Fruit fly (Drosophila melanogaster): Measurements from ENCODE around the gene Brr2.
A peak's percentile ranks its signal among the peaks of the same experiment; 100 is the strongest.

Brr2 gene

dm6 chr3L:15940823-15941222 is 26.8 kb downstream of the Brr2 start (continued):
- TF ChIP-seq CG3163 (GFP tag; optimal IDR thresholded peaks at IDR 0.05) (no peak), Fer2 (tag; optimal IDR thresholded peaks at IDR 0.05) (no peak), CG1832 (GFP tag; optimal IDR thresholded peaks at IDR 0.05) (no peak), CG7556 (GFP tag; optimal IDR thresholded peaks at IDR 0.05) (peak; percentile 16), bsh (GFP tag; optimal IDR thresholded peaks at IDR 0.05) (peak in 1 of 2 experiments; percentile 80), CG17361 (GFP tag; IDR thresholded peaks at IDR 0.05) (peak; percentile 74), CG9215 (GFP tag; IDR thresholded peaks at IDR 0.05) (no peak), pzg (GFP tag; optimal IDR thresholded peaks at IDR 0.05) (no peak), psq (GFP tag; optimal IDR thresholded peaks at IDR 0.05) (no peak), CG7786 (GFP tag; optimal IDR thresholded peaks at IDR 0.05) (no peak), Doc2 (GFP tag; IDR thresholded peaks at IDR 0.05) (no peak), B-H1 (GFP tag; IDR thresholded peaks at IDR 0.05) (peak; percentile 35; the same call in 2 of the 3 replicates)

dm6 chr3L:15924811-15925437 is 42.7 kb downstream of the Brr2 start, which contains the start of gene sff:
sff (minus strand) TSS chr3L:15924861.
- TF ChIP-seq Nf-YC (tag; optimal IDR thresholded peaks at IDR 0.05) (peak; percentile 80), lab (GFP tag; optimal IDR thresholded peaks at IDR 0.05) (peak; percentile 92), ci (GFP tag; IDR thresholded peaks at IDR 0.05) (peak; percentile 94), lbe (GFP tag; optimal IDR thresholded peaks at IDR 0.05) (no peak), dan (GFP tag; IDR thresholded peaks at IDR 0.05) (peak; percentile 62; the same call in 1 of the 2 replicates), ab (GFP tag; optimal IDR thresholded peaks at IDR 0.05) (peak; percentile 18), CG3838 (GFP tag; optimal IDR thresholded peaks at IDR 0.05) (peak; percentile 13), Elba2 (GFP tag; optimal IDR thresholded peaks at IDR 0.05) (peak; percentile 70), Hmr (GFP tag; optimal IDR thresholded peaks at IDR 0.05) (peak; percentile 85), CG10267 (tag; optimal IDR thresholded peaks at IDR 0.05) (peak; percentile 82), NfI (GFP tag; optimal IDR thresholded peaks at IDR 0.05) (peak; percentile 89), pho (GFP tag; optimal IDR thresholded peaks at IDR 0.05) (peak; percentile 77), ATbp (GFP tag; optimal IDR thresholded peaks at IDR 0.05) (peak; percentile 81), H15 (GFP tag; IDR thresholded peaks at IDR 0.05) (peak; percentile 89), repo (GFP tag; optimal IDR thresholded peaks at IDR 0.05) (peak; percentile 49), MESR4 (GFP tag; optimal IDR thresholded peaks at IDR 0.05) (peak; percentile 34), Pdp1 (GFP tag; optimal IDR thresholded peaks at IDR 0.05) (peak; percentile 43 to 70), Doc3 (GFP tag; IDR thresholded peaks at IDR 0.05; ENCODE audit: partially characterized antibody) (peak; percentile 42; the same call in 1 of the 3 replicates), unc-4 (GFP tag; IDR thresholded peaks at IDR 0.05; ENCODE audit: partially characterized antibody) (peak; percentile 55; the same call in 1 of the 2 replicates), CG13775 (GFP tag; optimal IDR thresholded peaks at IDR 0.05) (peak; percentile 92), Asciz (GFP tag; optimal IDR thresholded peaks at IDR 0.05) (peak; percentile 84), Oli (tag; optimal IDR thresholded peaks at IDR 0.05) (peak; percentile 89), CG10654 (GFP tag; optimal IDR thresholded peaks at IDR 0.05) (peak; percentile 82), Ets65A (GFP tag) (peak; percentile 95), tna (GFP tag; IDR thresholded peaks at IDR 0.05; ENCODE audit: partially characterized antibody) (no peak), usp (GFP tag; optimal IDR thresholded peaks at IDR 0.05) (no peak), pnt (GFP tag; optimal IDR thresholded peaks at IDR 0.05) (peak; percentile 70), NC2α (GFP tag; optimal IDR thresholded peaks at IDR 0.05) (peak; percentile 9), CG2678 (tag; optimal IDR thresholded peaks at IDR 0.05) (peak; percentile 90), CG9215 (GFP tag; IDR thresholded peaks at IDR 0.05) (peak; percentile 85), seq (GFP tag; IDR thresholded peaks at IDR 0.05) (peak; percentile 88), pita (GFP tag; optimal IDR thresholded peaks at IDR 0.05) (peak; percentile 32), tio (GFP tag; optimal IDR thresholded peaks at IDR 0.05) (peak; percentile 90), peb (GFP tag; IDR thresholded peaks at IDR 0.05) (peak; percentile 76; the same call in 1 of the 2 replicates), CG4617 (GFP tag; optimal IDR thresholded peaks at IDR 0.05; ENCODE audit: borderline replicate concordance) (peak; percentile 68), BtbVII (GFP tag; optimal IDR thresholded peaks at IDR 0.05) (peak; percentile 80), tgo (GFP tag; IDR thresholded peaks at IDR 0.05) (peak; percentile 86)
